Worm (Caenorhabditis elegans): ENCODE results near the gene rps-2.

ce11 chrIV:7881166-7881565, 45.0 kb downstream of the rps-2 start:
- no peak for TF ChIP-seq him-1 (tag; optimal IDR thresholded peaks at IDR 0.05)
- no peak for TF ChIP-seq dao-5 (tag; optimal IDR thresholded peaks at IDR 0.05)
